Fruit fly (Drosophila melanogaster) whole organism: ENCODE data around the gene Gmd.

Experiments used
- CG8478 ChIP-seq: fragments of >200 bp; optimal IDR thresholded peaks from 2 replicates; lab custom pipeline; 2018; ENCODE audit warnings: inconsistent platforms
- Dll ChIP-seq: fragments of >200 bp; optimal IDR thresholded peaks from 2 replicates; lab custom pipeline; 2017
- EcR ChIP-seq, 2 experiments: fragments of >200 bp; optimal IDR thresholded peaks; 2 replicates each; lab custom pipeline; 2017; ENCODE audit warnings: missing biosample characterization in 2 of 2, missing genetic modification characterization in 2 of 2, missing genetic modification reagents in 2 of 2
- pan ChIP-seq: fragments of >200 bp; optimal IDR thresholded peaks from 2 replicates; lab custom pipeline; 2017
- usp ChIP-seq: fragments of >200 bp; optimal IDR thresholded peaks from 2 replicates; lab custom pipeline; 2017; ENCODE audit warnings: missing biosample characterization, missing genetic modification characterization, mixed read lengths

dm6 chr2L:4953086-4953570 lies 23.7 kb downstream of the Gmd start, which contains the start of gene Jon25Bii:
- TF ChIP-seq CG8478 (no peak), pan (lab: Kevin White, UChicago) (no peak), usp (no peak), EcR (GFP tag; optimal IDR thresholded peaks at IDR 0.05; lab: Kevin White, UChicago) (no peak), Dll (lab: Kevin White, UChicago) (no peak)
